Worm (Caenorhabditis elegans): ENCODE measurements around the gene F44E2.7.

- TF ChIP-seq flt-1 (GFP tag; IDR thresholded peaks at IDR 0.05) (no peak), tab-1 (GFP tag; IDR thresholded peaks at IDR 0.05) (no peak), ztf-23 (GFP tag; IDR thresholded peaks at IDR 0.05) (no peak), med-1 (GFP tag; optimal IDR thresholded peaks at IDR 0.05; ENCODE audit: insufficient read depth) (no peak), T22C8.4 (GFP tag; IDR thresholded peaks at IDR 0.05) (no peak), ztf-29 (GFP tag; IDR thresholded peaks at IDR 0.05) (no peak), klf-2 (GFP tag; conservative IDR thresholded peaks at IDR 0.05) (no peak), ref-1 (GFP tag; conservative IDR thresholded peaks at IDR 0.05) (no peak), cog-1 (tag; optimal IDR thresholded peaks at IDR 0.05) (no peak)
Measured at ce11 chrIII:8831059-8831750, 17.1 kb downstream of the F44E2.7 start, which contains the start of gene F44E2.10.
